Worm (Caenorhabditis elegans) whole organism, early embryonic: Measurements from ENCODE around the gene nhx-4.
"Not testable (repeated sequence)": the region's sequence is repeated elsewhere in the genome, so short reads cannot be mapped to it uniquely, and the experiment has no call there.

ENCODE experiments used
- B0310.2 ChIP-seq: sonication (generic microtip); optimal IDR thresholded peaks from 2 replicates; lab custom pipeline; 2016; ENCODE audit warnings: mild to moderate bottlenecking, missing genetic modification characterization, missing compliant biosample characterization
- F13C5.2 ChIP-seq: sonication (generic microtip); optimal IDR thresholded peaks from 2 replicates; lab custom pipeline; 2017; ENCODE audit warnings: mild to moderate bottlenecking, missing genetic modification characterization, inconsistent platforms, missing compliant biosample characterization
- aly-1 ChIP-seq: sonication (generic microtip); optimal IDR thresholded peaks from 2 replicates; lab custom pipeline; 2016; ENCODE audit warnings: missing genetic modification characterization, missing compliant biosample characterization
- ama-1 ChIP-seq: fragments of 150-350 bp; optimal IDR thresholded peaks from 2 replicates; lab custom pipeline; 2014
- ceh-13 ChIP-seq: fragments of 200-800 bp; sonication (Bioruptor generic); optimal IDR thresholded peaks from 2 replicates; lab custom pipeline; 2018; ENCODE audit warnings: mild to moderate bottlenecking, missing genetic modification characterization, missing compliant biosample characterization
- ceh-36 ChIP-seq: sonication (generic microtip); optimal IDR thresholded peaks from 2 replicates; lab custom pipeline; 2016; ENCODE audit warnings: missing genetic modification characterization, inconsistent platforms, missing compliant biosample characterization
- ets-7 ChIP-seq: sonication (generic microtip); optimal IDR thresholded peaks from 2 replicates; lab custom pipeline; 2016; ENCODE audit warnings: missing genotype, missing genetic modification characterization, missing compliant biosample characterization
- flt-1 ChIP-seq: fragments of 200-800 bp; sonication (Bioruptor generic); IDR thresholded peaks from 2 replicates; pipeline ENCODE4 v1.3.6; 2022; ENCODE audit warnings: missing genetic modification characterization, missing compliant biosample characterization
- hmbx-1 ChIP-seq: sonication (generic microtip); optimal IDR thresholded peaks from 2 replicates; lab custom pipeline; 2016; ENCODE audit warnings: mild to moderate bottlenecking, missing genetic modification characterization, missing compliant biosample characterization
- hmg-4 ChIP-seq: fragments of 200-800 bp; sonication (Bioruptor generic); optimal IDR thresholded peaks from 2 replicates; lab custom pipeline; 2018; ENCODE audit warnings: mild to moderate bottlenecking, missing genetic modification characterization, missing compliant biosample characterization
- hnd-1 ChIP-seq: sonication (generic microtip); optimal IDR thresholded peaks from 2 replicates; lab custom pipeline; 2016; ENCODE audit warnings: missing genetic modification characterization, missing compliant biosample characterization
- pes-1 ChIP-seq: fragments of 200-800 bp; sonication (Bioruptor generic); IDR thresholded peaks from 2 replicates; pipeline ENCODE4 v1.3.6; 2022; ENCODE audit warnings: missing genetic modification reagents, missing genetic modification characterization, missing compliant biosample characterization
- scrt-1 ChIP-seq: fragments of 200-800 bp; sonication (Bioruptor generic); IDR thresholded peaks from 2 replicates; pipeline ENCODE4 v1.3.6; 2022; ENCODE audit warnings: missing genetic modification characterization, missing compliant biosample characterization
- sea-1 ChIP-seq: fragments of 200-800 bp; sonication (Bioruptor generic); conservative IDR thresholded peaks from 2 replicates; pipeline ENCODE4 v1.3.6; 2022; ENCODE audit warnings: missing genetic modification characterization, missing compliant biosample characterization
- tbx-11 ChIP-seq: fragments of 200-800 bp; sonication (Bioruptor generic); IDR thresholded peaks from 2 replicates; pipeline ENCODE4 v1.3.6; 2022; ENCODE audit warnings: missing genetic modification characterization, missing compliant biosample characterization
- tbx-37 ChIP-seq: fragments of 200-800 bp; sonication (Bioruptor generic); conservative IDR thresholded peaks from 2 replicates; pipeline ENCODE4 v1.3.6; 2022; ENCODE audit warnings: missing genetic modification reagents, missing genetic modification characterization, missing compliant biosample characterization
- tra-4 ChIP-seq: sonication (generic microtip); optimal IDR thresholded peaks from 2 replicates; lab custom pipeline; 2017; ENCODE audit warnings: missing genetic modification characterization, missing compliant biosample characterization

Gene nhx-4

DNA sequence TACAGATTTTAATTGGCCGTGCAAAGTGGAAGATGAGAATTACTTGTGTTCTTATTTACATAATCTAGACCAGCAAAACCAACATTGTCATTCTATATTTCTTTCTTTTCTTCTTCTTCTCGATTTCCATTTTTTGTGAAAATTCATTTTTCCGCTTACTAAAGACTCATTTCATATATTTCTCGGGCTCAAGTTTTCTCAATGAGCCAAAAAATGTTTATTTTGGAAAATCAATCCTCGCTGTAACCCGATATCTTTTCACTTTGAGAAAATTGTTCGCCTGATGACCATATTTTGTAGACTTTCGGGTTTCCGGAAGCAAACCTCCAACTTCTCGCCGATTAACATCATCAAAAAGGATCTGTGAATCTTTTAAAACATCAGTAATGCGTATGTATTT lies at the start of gene nhx-4:
TSS of gene nhx-4 (plus strand) at position 301 of the 400 bp plus-strand sequence.
- TF ChIP-seq flt-1 (GFP tag; lab: Robert Waterston, UW) (no peak), ceh-36 (tag; lab: Kevin White, UChicago) (no peak), ama-1 (lab: Kevin White, UChicago) (no peak), B0310.2 (no peak), F13C5.2 (tag; lab: Kevin White, UChicago) (no peak), scrt-1 (GFP tag; lab: Robert Waterston, UW) (no peak), tbx-37 (no peak), hmbx-1 (tag; lab: Kevin White, UChicago) (no peak), sea-1 (no peak), pes-1 (no peak), tbx-11 (GFP tag; lab: Robert Waterston, UW) (no peak), hmg-4 (GFP tag; lab: Kevin White, UChicago) (no peak), tra-4 (tag; lab: Kevin White, UChicago) (no peak), ceh-13 (GFP tag; lab: Kevin White, UChicago) (no peak), hnd-1 (no peak), ets-7 (tag; lab: Kevin White, UChicago) (no peak), aly-1 (tag; lab: Kevin White, UChicago) (no peak)

DNA sequence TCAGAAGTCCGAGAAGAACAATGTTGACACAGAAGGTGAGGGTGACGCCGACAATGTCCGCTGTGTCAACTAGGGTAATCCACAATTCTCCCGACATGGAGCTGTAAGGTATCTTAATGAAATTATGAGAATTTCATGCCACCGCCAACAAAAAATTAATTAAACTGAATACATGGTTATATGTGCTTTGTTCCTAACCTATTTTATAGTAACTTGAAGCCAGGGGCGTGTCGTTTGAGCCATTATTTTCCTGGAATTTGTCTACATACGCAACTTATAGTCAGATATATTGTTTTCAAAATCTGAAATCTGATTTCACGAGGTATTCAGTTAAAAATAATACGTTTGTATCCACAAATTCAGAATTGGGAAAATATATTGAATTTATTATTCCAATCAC lies 48.2 kb upstream of the nhx-4 start, which contains the start of gene odr-10:
TSS of gene odr-10 (minus strand) at position 101 of the 400 bp plus-strand sequence.
- no peak for TF ChIP-seq aly-1 (tag; lab: Kevin White, UChicago)
- no peak for TF ChIP-seq B0310.2
- TF ChIP-seq hmbx-1 (tag; lab: Kevin White, UChicago) = no peak
- TF ChIP-seq tbx-11 (GFP tag; lab: Robert Waterston, UW) = no peak
- TF ChIP-seq hnd-1 = no peak
- TF ChIP-seq sea-1 = no peak
- no peak for TF ChIP-seq tbx-37
- no peak for TF ChIP-seq hmg-4 (GFP tag; lab: Kevin White, UChicago)
- no peak for TF ChIP-seq scrt-1 (GFP tag; lab: Robert Waterston, UW)
- no peak for TF ChIP-seq ets-7 (tag; lab: Kevin White, UChicago)
- no peak for TF ChIP-seq ceh-13 (GFP tag; lab: Kevin White, UChicago)
- no peak for TF ChIP-seq flt-1 (GFP tag; lab: Robert Waterston, UW)

DNA sequence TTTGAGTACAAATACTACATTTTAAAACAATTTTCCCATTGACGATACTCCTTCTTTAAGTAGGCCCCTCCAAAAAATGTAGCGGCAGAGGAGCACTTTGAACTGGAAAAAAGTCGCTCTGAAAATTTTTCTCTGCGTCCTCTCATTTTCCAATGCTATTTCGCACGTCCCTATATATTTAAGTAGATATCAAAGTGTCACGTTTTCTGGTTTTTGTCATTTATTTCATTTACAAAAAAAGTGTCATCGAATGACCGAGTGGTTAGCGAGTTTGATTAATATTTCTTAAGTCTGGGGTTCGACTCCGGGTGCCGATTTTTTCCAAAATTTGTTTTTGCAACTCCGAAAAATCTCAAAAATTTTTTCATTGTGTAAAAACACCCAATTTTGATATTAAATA lies 47.2 kb upstream of the nhx-4 start:
- no peak for TF ChIP-seq sea-1

DNA sequence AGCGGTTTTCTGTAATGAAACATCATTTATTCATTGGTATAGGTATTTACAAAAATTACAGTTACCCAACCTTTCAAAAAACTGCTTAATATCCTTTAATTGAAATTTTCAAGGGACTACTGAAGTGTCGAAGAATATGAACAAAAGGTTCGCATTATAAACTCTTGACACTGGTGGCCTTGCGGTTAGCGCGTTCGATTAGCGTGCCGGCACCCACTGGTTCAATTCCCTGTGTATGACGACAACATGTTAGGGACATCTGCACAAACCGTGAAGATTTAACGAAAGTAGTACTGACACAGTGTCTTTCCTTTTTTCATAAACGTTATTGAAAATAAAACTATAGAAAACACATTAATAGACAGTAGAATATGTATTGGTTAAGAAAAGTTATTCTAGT lies 46.4 kb upstream of the nhx-4 start:
- TF ChIP-seq tbx-11 (GFP tag; lab: Robert Waterston, UW) = 0 out of 2 replicates have a peak, but pooled peaks have one; percentile 52
- peak; percentile 57 for TF ChIP-seq hmg-4 (GFP tag; lab: Kevin White, UChicago)
- peak; percentile 41; the same call in 1 of the 2 replicates for TF ChIP-seq tbx-37
- peak; percentile 76 for TF ChIP-seq sea-1
- TF ChIP-seq flt-1 (GFP tag; lab: Robert Waterston, UW) = peak; percentile 47; the same call in 1 of the 2 replicates
- TF ChIP-seq ceh-36 (tag; lab: Kevin White, UChicago) = no peak
- TF ChIP-seq F13C5.2 (tag; lab: Kevin White, UChicago) = no peak
- peak; percentile 60; the same call in 1 of the 2 replicates for TF ChIP-seq scrt-1 (GFP tag; lab: Robert Waterston, UW)
- TF ChIP-seq ceh-13 (GFP tag; lab: Kevin White, UChicago) = peak; percentile 27
- TF ChIP-seq aly-1 (tag; lab: Kevin White, UChicago) = no peak

DNA sequence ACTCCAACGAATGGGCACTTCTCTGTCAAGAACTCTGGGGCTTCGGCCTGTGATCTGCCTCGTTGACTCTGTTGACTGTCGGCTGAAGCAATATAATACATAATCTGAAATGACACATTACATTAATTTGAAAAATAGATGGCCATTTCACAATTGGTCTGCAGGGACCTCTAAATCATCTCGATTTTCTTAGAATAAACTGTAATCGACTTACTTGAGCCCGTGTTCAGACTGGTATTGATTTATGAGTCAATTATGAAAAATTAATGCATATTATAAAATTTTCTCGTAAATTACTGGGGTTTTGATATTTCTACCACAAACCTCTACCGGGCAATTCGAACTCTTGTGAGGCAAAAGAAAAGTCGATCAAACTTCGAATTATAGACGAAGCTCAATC lies 45.4 kb upstream of the nhx-4 start, which contains the start of gene C53B7.6:
TSS of gene C53B7.6 (minus strand) at position 101 of the 400 bp plus-strand sequence.
- TF ChIP-seq pes-1; tbx-37; flt-1 (GFP tag; lab: Robert Waterston, UW): not testable (repeated sequence)

DNA sequence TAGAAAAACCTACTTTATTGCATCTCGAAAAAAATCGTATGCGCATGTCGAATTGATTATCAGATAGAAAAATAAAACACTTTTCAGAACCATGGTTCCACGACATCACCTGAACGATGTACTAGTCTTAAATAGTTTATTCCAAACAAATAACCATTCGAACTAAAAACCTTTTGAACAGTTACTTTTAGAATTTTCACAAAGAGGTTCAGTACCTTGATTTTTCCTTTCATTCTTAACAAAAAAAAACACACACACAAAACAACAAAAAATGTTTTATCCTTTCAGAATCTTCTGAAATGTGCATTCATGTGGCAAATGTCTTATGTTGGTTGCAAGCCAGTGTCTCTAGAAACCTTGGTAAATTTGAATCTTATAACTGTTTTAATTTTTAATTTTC lies 39.4 kb upstream of the nhx-4 start, which contains the start of gene F41C6.4:
TSS of gene F41C6.4 (minus strand) at position 101 of the 400 bp plus-strand sequence.
- no peak for TF ChIP-seq hmbx-1 (tag; lab: Kevin White, UChicago)
- TF ChIP-seq ceh-13 (GFP tag; lab: Kevin White, UChicago) = no peak
- TF ChIP-seq pes-1 = no peak
- no peak for TF ChIP-seq ama-1 (lab: Kevin White, UChicago)
- TF ChIP-seq hmg-4 (GFP tag; lab: Kevin White, UChicago) = no peak
- TF ChIP-seq scrt-1 (GFP tag; lab: Robert Waterston, UW) = no peak
- no peak for TF ChIP-seq hnd-1
- no peak for TF ChIP-seq aly-1 (tag; lab: Kevin White, UChicago)
- no peak for TF ChIP-seq F13C5.2 (tag; lab: Kevin White, UChicago)
- TF ChIP-seq B0310.2 = no peak
- no peak for TF ChIP-seq ceh-36 (tag; lab: Kevin White, UChicago)

DNA sequence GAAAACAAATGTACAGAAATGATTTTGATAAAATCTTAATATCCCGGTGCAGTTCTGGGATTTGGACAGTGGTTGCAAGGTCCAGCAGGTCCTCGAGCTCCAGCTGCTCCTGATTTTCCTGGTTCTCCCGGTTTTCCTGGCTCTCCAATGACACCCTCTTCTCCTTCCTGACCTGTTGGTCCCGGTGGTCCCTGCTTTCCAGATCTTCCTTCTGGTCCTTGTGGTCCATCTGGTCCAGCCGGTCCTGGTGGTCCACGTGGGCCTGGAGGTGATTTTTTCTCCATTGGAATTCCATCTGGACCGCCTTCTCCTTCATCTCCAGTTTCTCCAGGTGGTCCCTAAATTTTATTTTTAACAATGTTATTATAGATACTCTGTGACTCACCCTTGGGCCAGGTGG lies 38.8 kb upstream of the nhx-4 start:
- no peak for TF ChIP-seq ama-1 (lab: Kevin White, UChicago)

DNA sequence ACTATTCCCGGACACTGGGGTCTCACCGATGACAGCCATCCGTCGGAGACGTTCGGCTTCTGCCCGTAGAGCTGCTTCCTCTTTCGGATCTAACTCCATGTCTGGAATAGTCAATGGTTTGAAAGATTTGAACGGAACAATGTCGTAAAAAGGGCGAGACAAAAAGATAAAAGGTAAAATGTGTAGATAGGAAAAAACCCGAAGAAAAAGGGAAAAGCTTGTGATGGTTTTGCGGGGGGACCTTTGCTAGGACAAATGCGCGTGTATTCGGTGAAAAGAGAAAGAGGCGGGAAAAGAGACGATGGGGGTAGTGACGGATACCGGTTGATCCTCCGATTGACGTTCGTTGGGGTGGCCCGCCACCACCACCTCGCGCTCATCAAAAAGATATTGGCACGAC lies 36.7 kb upstream of the nhx-4 start, which contains the start of gene col-173:
TSS of gene col-173 (minus strand) at position 101 of the 400 bp plus-strand sequence.
- TF ChIP-seq B0310.2 (no peak), ceh-36 (tag; lab: Kevin White, UChicago) (no peak), ceh-13 (GFP tag; lab: Kevin White, UChicago) (no peak), tbx-37 (no peak), hmbx-1 (tag; lab: Kevin White, UChicago) (no peak)

DNA sequence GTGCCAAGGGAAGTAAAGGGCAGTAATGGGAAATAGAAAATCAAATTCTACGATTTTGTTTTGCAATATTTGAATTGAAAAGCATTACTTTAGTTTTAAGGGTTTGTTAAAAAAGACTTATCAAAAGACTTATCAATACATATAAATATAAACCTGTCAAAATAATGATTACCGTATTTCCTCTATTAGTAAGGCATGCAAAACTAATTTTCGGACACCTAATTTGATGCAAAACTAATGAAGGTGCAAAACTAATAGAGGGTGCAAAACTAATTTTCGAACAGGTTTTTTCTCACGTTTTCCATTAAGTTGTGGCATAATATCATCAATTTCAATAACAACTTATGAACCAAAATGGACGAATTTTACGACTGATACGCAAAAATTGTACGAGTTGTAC lies 32.3 kb upstream of the nhx-4 start, which contains the start of gene F41C6.6:
TSS of gene F41C6.6 (minus strand) at position 101 of the 400 bp plus-strand sequence.
- TF ChIP-seq flt-1 (GFP tag; lab: Robert Waterston, UW); hmg-4 (GFP tag; lab: Kevin White, UChicago); aly-1 (tag; lab: Kevin White, UChicago): not testable (repeated sequence)
